Fruit fly (Drosophila melanogaster) whole organism, embryonic: ENCODE data around the gene CG12310.
A peak's percentile ranks its signal among the peaks of the same experiment; 100 is the strongest.

ENCODE experiments used
- CG10209 ChIP-seq: fragments of 200-800 bp; sonication (Bioruptor generic); optimal IDR thresholded peaks from 3 replicates; lab custom pipeline; 2017; ENCODE audit warnings: missing biosample characterization, mild to moderate bottlenecking, missing genetic modification characterization, missing genetic modification reagents
- CG10267 ChIP-seq: fragments of 200-800 bp; sonication (Bioruptor generic); optimal IDR thresholded peaks from 2 replicates; lab custom pipeline; 2018; ENCODE audit warnings: missing biosample characterization, mild to moderate bottlenecking, missing genetic modification characterization, moderate library complexity
- CG11085 ChIP-seq: fragments of 200-800 bp; sonication (Bioruptor generic); IDR thresholded peaks from 2 replicates; pipeline ENCODE4 v1.3.6; 2022; ENCODE audit warnings: missing biosample characterization, missing genetic modification characterization
- CG12155 ChIP-seq: fragments of 200-800 bp; sonication (Bioruptor generic); optimal IDR thresholded peaks from 3 replicates; lab custom pipeline; 2016; ENCODE audit warnings: missing biosample characterization, missing genetic modification characterization
- CG12769 ChIP-seq: fragments of 200-800 bp; sonication (Bioruptor generic); optimal IDR thresholded peaks from 2 replicates; lab custom pipeline; 2019; ENCODE audit warnings: missing biosample characterization, mild to moderate bottlenecking, missing genetic modification characterization, moderate library complexity
- CG13894 ChIP-seq: fragments of 200-800 bp; sonication (Bioruptor generic); optimal IDR thresholded peaks from 3 replicates; lab custom pipeline; 2018; ENCODE audit warnings: missing biosample characterization, mild to moderate bottlenecking, missing genetic modification characterization, moderate library complexity
- CG18262 ChIP-seq: fragments of 200-800 bp; optimal IDR thresholded peaks from 3 replicates; lab custom pipeline; 2019; ENCODE audit warnings: missing biosample characterization, mild to moderate bottlenecking, missing genetic modification characterization, moderate library complexity
- CG18599 ChIP-seq: fragments of 200-800 bp; sonication (Bioruptor generic); optimal IDR thresholded peaks from 3 replicates; lab custom pipeline; 2017; ENCODE audit warnings: missing biosample characterization, missing genetic modification characterization, mild to moderate bottlenecking, moderate library complexity, missing genetic modification reagents
- CG2712 ChIP-seq: fragments of 200-800 bp; optimal IDR thresholded peaks from 3 replicates; lab custom pipeline; 2019; ENCODE audit warnings: missing biosample characterization, mild to moderate bottlenecking, missing genetic modification characterization, moderate library complexity
- CG32772 ChIP-seq: fragments of 200-800 bp; sonication (Bioruptor generic); IDR thresholded peaks from 2 replicates; pipeline ENCODE4 v1.3.6; 2022; ENCODE audit warnings: missing biosample characterization, missing genetic modification characterization
- CG33213 ChIP-seq: fragments of 200-800 bp; sonication (Bioruptor generic); optimal IDR thresholded peaks from 3 replicates; lab custom pipeline; 2016; ENCODE audit warnings: missing biosample characterization, missing genetic modification characterization
- CG4424 ChIP-seq: fragments of 200-800 bp; sonication (Bioruptor generic); optimal IDR thresholded peaks from 3 replicates; lab custom pipeline; 2016; ENCODE audit warnings: missing biosample characterization, missing genetic modification characterization
- CG4854 ChIP-seq: fragments of 200-800 bp; sonication (Bioruptor generic); optimal IDR thresholded peaks from 2 replicates; lab custom pipeline; 2016; ENCODE audit warnings: missing biosample characterization, missing genetic modification characterization, inconsistent platforms
- CG6683 ChIP-seq: fragments of 200-800 bp; sonication (Bioruptor generic); optimal IDR thresholded peaks from 2 replicates; lab custom pipeline; 2017; ENCODE audit warnings: missing biosample characterization, mild to moderate bottlenecking, missing genetic modification characterization, missing genetic modification reagents
- CG6791 ChIP-seq: fragments of 200-800 bp; sonication (Bioruptor generic); IDR thresholded peaks from 3 replicates; pipeline ENCODE4 v1.3.6; 2022; ENCODE audit warnings: missing biosample characterization, missing genetic modification characterization; ENCODE audit not compliant: partially characterized antibody
- CG7372 ChIP-seq: fragments of 200-800 bp; sonication (Bioruptor generic); IDR thresholded peaks from 2 replicates; pipeline ENCODE4 v1.3.6; 2022; ENCODE audit warnings: missing biosample characterization, missing genetic modification characterization
- CG8765 ChIP-seq: fragments of 200-800 bp; sonication (Bioruptor generic); IDR thresholded peaks from 2 replicates; pipeline ENCODE4 v1.3.6; 2022; ENCODE audit warnings: missing biosample characterization, missing genetic modification characterization
- CHES-1-like ChIP-seq: fragments of 200-800 bp; sonication (Bioruptor generic); optimal IDR thresholded peaks from 2 replicates; lab custom pipeline; 2016; ENCODE audit warnings: missing biosample characterization, missing genetic modification characterization
- CTCF ChIP-seq: fragments of 200-800 bp; sonication (Bioruptor generic); optimal IDR thresholded peaks from 2 replicates; lab custom pipeline; 2017; ENCODE audit warnings: missing biosample characterization, mild to moderate bottlenecking, missing genetic modification characterization, moderate library complexity
- Dad ChIP-seq: fragments of 200-800 bp; sonication (Bioruptor generic); optimal IDR thresholded peaks from 3 replicates; lab custom pipeline; 2016; ENCODE audit warnings: missing biosample characterization, missing genetic modification characterization
- Dip2 ChIP-seq: fragments of 200-800 bp; sonication (Bioruptor generic); IDR thresholded peaks from 2 replicates; pipeline ENCODE4 v1.3.6; 2022; ENCODE audit warnings: missing biosample characterization, missing genetic modification characterization
- Doc3 ChIP-seq: fragments of 200-800 bp; sonication (Bioruptor generic); IDR thresholded peaks from 3 replicates; pipeline ENCODE4 v1.3.6; 2022; ENCODE audit warnings: missing biosample characterization, missing genetic modification characterization; ENCODE audit not compliant: partially characterized antibody
- Dp ChIP-seq: fragments of 200-800 bp; sonication (Bioruptor generic); optimal IDR thresholded peaks from 2 replicates; lab custom pipeline; 2018; ENCODE audit warnings: missing biosample characterization, mild to moderate bottlenecking, missing genetic modification characterization, moderate library complexity
- Kr ChIP-seq: fragments of 200-800 bp; sonication (Bioruptor generic); optimal IDR thresholded peaks from 2 replicates; lab custom pipeline; 2017; ENCODE audit warnings: missing biosample characterization, mild to moderate bottlenecking, missing genetic modification characterization
- MTF-1 ChIP-seq: fragments of 200-800 bp; sonication (Bioruptor generic); optimal IDR thresholded peaks from 2 replicates; lab custom pipeline; 2018; ENCODE audit warnings: missing biosample characterization, mild to moderate bottlenecking, missing genetic modification characterization, borderline replicate concordance
- NC2β ChIP-seq: fragments of 200-800 bp; sonication (Bioruptor generic); optimal IDR thresholded peaks from 2 replicates; lab custom pipeline; 2016; ENCODE audit warnings: missing biosample characterization, missing genetic modification characterization
- Neu2 ChIP-seq: fragments of 200-800 bp; sonication (Bioruptor generic); optimal IDR thresholded peaks from 3 replicates; lab custom pipeline; 2016; ENCODE audit warnings: missing biosample characterization, missing genetic modification characterization, borderline replicate concordance
- NfI ChIP-seq: fragments of 200-800 bp; sonication (Bioruptor generic); optimal IDR thresholded peaks from 3 replicates; lab custom pipeline; 2018; ENCODE audit warnings: missing biosample characterization, mild to moderate bottlenecking, missing genetic modification characterization, moderate library complexity
- Pdp1 ChIP-seq, 2 experiments: fragments of 200-800 bp; sonication (Bioruptor generic); optimal IDR thresholded peaks; 3 replicates each; lab custom pipeline; 2016; ENCODE audit warnings: missing biosample characterization in 2 of 2, missing genetic modification characterization in 2 of 2, mild to moderate bottlenecking in 1 of 2, moderate library complexity in 1 of 2
- Rfx ChIP-seq: fragments of 200-800 bp; sonication (Bioruptor generic); IDR thresholded peaks from 2 replicates; pipeline ENCODE4 v1.3.6; 2022; ENCODE audit warnings: missing biosample characterization, missing genetic modification characterization
- Xrp1 ChIP-seq: fragments of 200-800 bp; sonication (Bioruptor generic); IDR thresholded peaks from 2 replicates; pipeline ENCODE4 v1.3.6; 2022; ENCODE audit warnings: missing biosample characterization, missing genetic modification characterization
- ac ChIP-seq: fragments of 200-800 bp; sonication (Bioruptor generic); optimal IDR thresholded peaks from 3 replicates; lab custom pipeline; 2017; ENCODE audit warnings: missing biosample characterization, mild to moderate bottlenecking, missing genetic modification characterization
- amos ChIP-seq: fragments of 200-800 bp; sonication (Bioruptor generic); IDR thresholded peaks from 2 replicates; pipeline ENCODE4 v1.3.6; 2022; ENCODE audit warnings: missing biosample characterization, missing genetic modification characterization; ENCODE audit not compliant: partially characterized antibody
- bigmax ChIP-seq: fragments of 200-800 bp; sonication (Bioruptor generic); optimal IDR thresholded peaks from 2 replicates; lab custom pipeline; 2018; ENCODE audit warnings: missing biosample characterization, mild to moderate bottlenecking, missing genetic modification characterization
- cas ChIP-seq: fragments of 200-800 bp; sonication (Bioruptor generic); IDR thresholded peaks from 2 replicates; pipeline ENCODE4 v1.3.6; 2022; ENCODE audit warnings: missing biosample characterization, missing genetic modification characterization
- chn ChIP-seq: fragments of 200-800 bp; sonication (Bioruptor generic); optimal IDR thresholded peaks from 2 replicates; lab custom pipeline; 2016; ENCODE audit warnings: missing biosample characterization, missing genetic modification characterization
- fd64A ChIP-seq: fragments of 200-800 bp; sonication (Bioruptor generic); optimal IDR thresholded peaks from 3 replicates; lab custom pipeline; 2018; ENCODE audit warnings: missing biosample characterization, mild to moderate bottlenecking, missing genetic modification characterization
- ftz-f1 ChIP-seq: fragments of 200-800 bp; sonication (Bioruptor generic); optimal IDR thresholded peaks from 2 replicates; lab custom pipeline; 2016; ENCODE audit warnings: missing biosample characterization, missing genetic modification characterization
- fu2 ChIP-seq: fragments of 200-800 bp; sonication (Bioruptor generic); optimal IDR thresholded peaks from 2 replicates; lab custom pipeline; 2016; ENCODE audit warnings: missing biosample characterization, missing genetic modification characterization
- gfzf ChIP-seq: fragments of 200-800 bp; sonication (Bioruptor generic); optimal IDR thresholded peaks from 2 replicates; lab custom pipeline; 2016; ENCODE audit warnings: missing biosample characterization, mild to moderate bottlenecking, missing genetic modification characterization, moderate library complexity
- hkb ChIP-seq, 2 experiments: fragments of 200-800 bp in 1 of 2; fragments of >200 bp in 1 of 2; sonication (Bioruptor generic) in 1 of 2; IDR thresholded peaks in 1 of 2; optimal IDR thresholded peaks in 1 of 2; 2 replicates each; pipeline versions ENCODE4 v1.3.6 to Lab custom; 2017 to 2022; ENCODE audit warnings: missing biosample characterization in 1 of 2, missing genetic modification characterization in 1 of 2
- ind ChIP-seq: fragments of 200-800 bp; sonication (Bioruptor generic); optimal IDR thresholded peaks from 3 replicates; lab custom pipeline; 2016; ENCODE audit warnings: missing biosample characterization, missing genetic modification characterization
- jigr1 ChIP-seq: fragments of 200-800 bp; sonication (Bioruptor generic); IDR thresholded peaks from 3 replicates; pipeline ENCODE4 v1.3.6; 2022; ENCODE audit warnings: missing biosample characterization, missing genetic modification characterization
- phol ChIP-seq: fragments of 200-800 bp; sonication (Bioruptor generic); optimal IDR thresholded peaks from 3 replicates; lab custom pipeline; 2018; ENCODE audit warnings: missing biosample characterization, mild to moderate bottlenecking, missing genetic modification characterization, moderate library complexity
- run ChIP-seq: fragments of 200-800 bp; sonication (Bioruptor generic); optimal IDR thresholded peaks from 3 replicates; lab custom pipeline; 2018; ENCODE audit warnings: missing biosample characterization, mild to moderate bottlenecking, missing genetic modification characterization
- sd ChIP-seq: fragments of 200-800 bp; sonication (Bioruptor generic); optimal IDR thresholded peaks from 3 replicates; lab custom pipeline; 2018; ENCODE audit warnings: missing biosample characterization, mild to moderate bottlenecking, missing genetic modification characterization, moderate library complexity
- tll ChIP-seq, 2 experiments: fragments of 200-800 bp in 1 of 2; fragments of >200 bp in 1 of 2; sonication (Bioruptor generic) in 1 of 2; optimal IDR thresholded peaks; 2 replicates each; lab custom pipeline; 2017 to 2019; ENCODE audit warnings: missing biosample characterization in 2 of 2, missing genetic modification characterization in 2 of 2, mild to moderate bottlenecking in 1 of 2, moderate library complexity in 1 of 2
- vfl ChIP-seq: fragments of 200-800 bp; sonication (Bioruptor generic); optimal IDR thresholded peaks from 2 replicates; lab custom pipeline; 2016; ENCODE audit warnings: missing biosample characterization, missing genetic modification characterization
- wdn ChIP-seq: fragments of 200-800 bp; sonication (Bioruptor generic); IDR thresholded peaks from 2 replicates; pipeline ENCODE4 v1.3.6; 2022; ENCODE audit warnings: missing biosample characterization, missing genetic modification characterization

The CG12310 gene

dm6 chr3L:15011638-15012335 lies 38.8 kb downstream of the CG12310 start (continued):
- no peak for TF ChIP-seq cas
- peak; percentile 75 for TF ChIP-seq Rfx (GFP tag; lab: Robert Waterston, UW)
- TF ChIP-seq gfzf: no peak
- no peak for TF ChIP-seq CG13894 (tag; lab: Kevin White, UChicago)
- no peak for TF ChIP-seq fd64A (GFP tag; lab: Kevin White, UChicago)
- TF ChIP-seq vfl: peak; percentile 9
- peak; percentile 55 for TF ChIP-seq CG6683 (GFP tag; lab: Kevin White, UChicago)
- TF ChIP-seq Pdp1 (GFP tag; optimal IDR thresholded peaks at IDR 0.05; lab: Kevin White, UChicago): peak; percentile 49 to 65
- 0 out of 3 replicates have a peak, but pooled peaks have one; percentile 18 for TF ChIP-seq jigr1 (GFP tag; lab: Robert Waterston, UW)
- no peak for TF ChIP-seq tll (GFP tag; optimal IDR thresholded peaks at IDR 0.05; lab: Kevin White, UChicago)
- TF ChIP-seq Xrp1 (GFP tag; lab: Robert Waterston, UW): peak; percentile 87
- TF ChIP-seq run (tag; lab: Kevin White, UChicago): peak; percentile 63
- no peak for TF ChIP-seq hkb (optimal IDR thresholded peaks at IDR 0.05; lab: Kevin White, UChicago)
- peak; percentile 86 for TF ChIP-seq hkb (GFP tag; IDR thresholded peaks at IDR 0.05; lab: Robert Waterston, UW)
- no peak for TF ChIP-seq chn (GFP tag; lab: Kevin White, UChicago)
- no peak for TF ChIP-seq amos (GFP tag; lab: Robert Waterston, UW)
- peak; percentile 81 for TF ChIP-seq CG18599 (GFP tag; lab: Kevin White, UChicago)
- peak; percentile 63 for TF ChIP-seq CG12155
- no peak for TF ChIP-seq CG4854 (GFP tag; lab: Kevin White, UChicago)
- TF ChIP-seq fu2 (GFP tag; lab: Kevin White, UChicago): no peak
- TF ChIP-seq CG6791: no peak
- peak; percentile 18 for TF ChIP-seq CG12769 (tag; lab: Kevin White, UChicago)
- TF ChIP-seq ind: peak; percentile 66
- no peak for TF ChIP-seq Dp (GFP tag; lab: Kevin White, UChicago)
- TF ChIP-seq Kr (GFP tag; lab: Kevin White, UChicago): no peak
- peak; percentile 64 for TF ChIP-seq CG32772 (GFP tag; lab: Robert Waterston, UW)
- 0 out of 2 replicates have a peak, but pooled peaks have one; percentile 33 for TF ChIP-seq CG11085 (GFP tag; lab: Robert Waterston, UW)
- TF ChIP-seq Dad (GFP tag; lab: Kevin White, UChicago): no peak
- peak; percentile 83 for TF ChIP-seq CG10267 (tag; lab: Kevin White, UChicago)
- peak; percentile 45 for TF ChIP-seq CG10209
- no peak for TF ChIP-seq CG33213 (GFP tag; lab: Kevin White, UChicago)
- no peak for TF ChIP-seq Doc3 (GFP tag; lab: Robert Waterston, UW)
- TF ChIP-seq ac (GFP tag; lab: Kevin White, UChicago): no peak
- peak; percentile 85 for TF ChIP-seq phol (tag; lab: Kevin White, UChicago)
- no peak for TF ChIP-seq CG8765 (GFP tag; lab: Robert Waterston, UW)
- no peak for TF ChIP-seq CTCF (GFP tag; lab: Kevin White, UChicago)
- TF ChIP-seq CG7372 (GFP tag; lab: Robert Waterston, UW): no peak
- no peak for TF ChIP-seq bigmax (GFP tag; lab: Kevin White, UChicago)
- peak; percentile 86 for TF ChIP-seq CG18262 (tag; lab: Kevin White, UChicago)
- TF ChIP-seq CG4424: peak; percentile 78
- no peak for TF ChIP-seq wdn
- TF ChIP-seq MTF-1 (GFP tag; lab: Kevin White, UChicago): peak; percentile 23
- TF ChIP-seq Neu2: no peak
- peak; percentile 37 for TF ChIP-seq NfI
- no peak for TF ChIP-seq Dip2 (GFP tag; lab: Robert Waterston, UW)
- TF ChIP-seq NC2β (GFP tag; lab: Kevin White, UChicago): no peak
- no peak for TF ChIP-seq ftz-f1 (GFP tag; lab: Kevin White, UChicago)
- TF ChIP-seq sd: peak; percentile 39
- TF ChIP-seq CHES-1-like (GFP tag; lab: Kevin White, UChicago): no peak
- peak; percentile 88 for TF ChIP-seq CG2712
